Fruit fly (Drosophila melanogaster): Measurements from ENCODE around the gene CG31145.

- TF ChIP-seq CG8319 (GFP tag; optimal IDR thresholded peaks at IDR 0.05) (no peak), CG6163 (GFP tag; IDR thresholded peaks at IDR 0.05) (no peak)
Observed at dm6 chr3R:23639583-23639982, 29.9 kb downstream of the CG31145 start.

Data from whole organism, prepupa.